Fruit fly (Drosophila melanogaster): ENCODE results near the gene Hexim.

Gene Hexim

DNA sequence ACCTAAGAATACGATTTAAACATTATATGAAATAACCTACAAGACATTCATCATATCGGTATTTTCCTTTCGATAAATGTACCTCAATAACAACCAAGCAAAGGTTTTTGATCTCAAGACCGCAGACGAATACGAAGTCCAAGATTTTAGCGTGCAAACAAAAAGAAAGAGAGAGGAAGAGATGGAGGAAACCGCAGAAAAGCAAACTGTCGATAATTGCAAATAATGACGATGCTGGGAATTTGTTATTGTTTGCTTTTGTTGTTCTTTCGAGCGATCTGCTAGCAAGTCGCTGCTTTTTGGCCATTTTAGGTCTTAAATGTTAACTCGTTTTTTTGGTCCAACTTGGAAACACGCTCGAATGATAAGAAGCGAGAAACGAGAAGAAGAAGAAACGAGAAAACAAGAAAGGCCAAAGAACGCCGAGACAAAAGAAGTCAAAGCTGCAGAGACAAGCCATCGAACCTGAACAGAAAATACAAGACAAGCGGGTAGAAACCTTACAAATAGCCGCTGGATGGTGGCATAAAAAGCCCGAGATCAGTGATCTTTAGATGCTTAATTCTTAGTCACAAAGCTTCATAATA lies 8.1 kb upstream of the Hexim start:
- TF ChIP-seq ss (GFP tag; optimal IDR thresholded peaks at IDR 0.05) (peak in 1 of 2 experiments; percentile 70), fkh (GFP tag; optimal IDR thresholded peaks at IDR 0.05) (peak; percentile 24), Hr39 (GFP tag; optimal IDR thresholded peaks at IDR 0.05) (no peak), pdm3 (GFP tag; optimal IDR thresholded peaks at IDR 0.05) (no peak), CG6808 (GFP tag; optimal IDR thresholded peaks at IDR 0.05) (peak; percentile 23), CG6854 (GFP tag; optimal IDR thresholded peaks at IDR 0.05) (peak; percentile 88), CG11902 (GFP tag; optimal IDR thresholded peaks at IDR 0.05) (no peak), lz (GFP tag; optimal IDR thresholded peaks at IDR 0.05) (no peak), CG4318 (GFP tag; optimal IDR thresholded peaks at IDR 0.05) (no peak), svp (GFP tag) (peak; percentile 58), CG7368 (GFP tag; optimal IDR thresholded peaks at IDR 0.05) (no peak), Eip75B (GFP tag; optimal IDR thresholded peaks at IDR 0.05) (peak; percentile 7), CG1621 (tag; optimal IDR thresholded peaks at IDR 0.05) (no peak)

DNA sequence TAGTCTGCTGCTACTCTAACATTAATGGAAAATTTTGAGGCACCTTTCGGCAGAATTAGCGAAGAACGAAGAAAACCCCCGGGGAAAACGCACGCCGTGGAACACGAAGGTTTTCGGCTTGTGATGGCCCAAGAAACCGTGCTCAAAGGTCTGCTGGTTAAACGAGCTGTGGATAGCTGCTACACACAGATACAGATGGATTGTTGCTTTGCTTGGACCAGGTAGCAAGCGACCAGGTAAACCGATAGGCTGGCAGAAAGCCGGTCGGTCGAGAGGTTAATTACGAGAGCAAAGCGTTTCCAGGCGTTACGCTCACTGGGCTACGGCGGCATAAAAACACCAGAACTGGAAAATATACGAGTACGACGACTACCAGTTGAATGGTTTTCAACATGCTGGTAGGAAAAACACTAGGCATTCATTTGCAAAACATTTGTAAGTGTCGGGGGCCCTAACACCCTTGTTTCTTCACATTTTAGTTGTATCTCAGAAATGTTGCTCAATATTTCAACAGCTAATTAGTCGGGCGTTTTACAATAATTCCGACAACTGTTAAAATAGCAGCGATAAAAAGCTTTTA lies 6.8 kb upstream of the Hexim start:
- TF ChIP-seq Sox15 (GFP tag; optimal IDR thresholded peaks at IDR 0.05) (no peak), OdsH (GFP tag; optimal IDR thresholded peaks at IDR 0.05) (no peak), Lpt (GFP tag; optimal IDR thresholded peaks at IDR 0.05) (no peak), fd59A (GFP tag; optimal IDR thresholded peaks at IDR 0.05) (no peak), CG6854 (GFP tag; optimal IDR thresholded peaks at IDR 0.05) (peak; percentile 5)

DNA sequence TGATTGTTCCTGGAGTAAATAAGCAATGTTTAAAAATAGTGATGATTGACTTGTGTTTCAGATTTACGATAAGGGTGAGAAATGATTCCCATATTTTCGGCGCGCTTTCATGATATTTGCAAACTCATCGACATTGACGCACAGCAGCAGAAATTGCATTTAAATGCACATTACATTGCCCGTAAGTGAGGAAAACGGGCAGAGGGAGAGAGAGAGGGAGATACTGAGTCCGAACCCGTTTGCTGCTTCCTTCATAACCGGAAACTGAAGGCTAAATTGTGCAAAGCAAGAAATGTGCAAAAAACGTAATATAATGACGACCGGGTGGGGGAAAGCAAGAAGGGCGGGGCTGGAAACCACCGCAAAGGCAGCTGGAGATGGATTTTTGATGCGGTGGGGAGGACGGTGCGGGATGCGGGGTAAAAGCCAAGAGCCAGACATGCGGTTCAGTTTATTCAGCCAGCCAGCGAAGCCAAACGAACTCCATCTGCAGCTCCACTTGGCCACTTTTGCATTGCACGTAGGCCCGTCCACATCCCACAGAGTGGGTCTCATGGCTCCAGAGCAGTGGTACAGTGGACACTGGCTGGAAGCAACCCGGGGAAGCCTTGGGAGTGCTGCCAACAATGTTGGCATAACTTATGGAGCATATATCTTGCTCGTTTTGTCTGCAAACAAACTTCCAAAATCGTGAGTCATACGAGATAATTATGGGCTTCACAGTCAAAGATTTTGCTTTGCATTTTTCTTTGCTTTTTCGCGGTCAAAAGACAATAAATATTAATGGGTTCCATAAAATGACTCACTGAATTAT lies 6.0 kb upstream of the Hexim start:
- peak; percentile 43 to 61 for TF ChIP-seq ss (GFP tag; optimal IDR thresholded peaks at IDR 0.05)
- peak; percentile 60; the same call in 2 of the 3 replicates for TF ChIP-seq eg (GFP tag; IDR thresholded peaks at IDR 0.05)
- TF ChIP-seq CG3919 (GFP tag; optimal IDR thresholded peaks at IDR 0.05) = peak; percentile 48
- peak; percentile 48 for TF ChIP-seq Lpt (GFP tag; optimal IDR thresholded peaks at IDR 0.05)
- TF ChIP-seq CG6276 (GFP tag; optimal IDR thresholded peaks at IDR 0.05) = peak; percentile 19
- TF ChIP-seq net (GFP tag; optimal IDR thresholded peaks at IDR 0.05) = no peak
- peak; percentile 60 for TF ChIP-seq dsx (GFP tag; optimal IDR thresholded peaks at IDR 0.05; ENCODE audit: poor library complexity, severe bottlenecking)
- peak; percentile 7 for TF ChIP-seq topi (GFP tag; optimal IDR thresholded peaks at IDR 0.05)
- peak; percentile 22 for TF ChIP-seq CG9139 (GFP tag; optimal IDR thresholded peaks at IDR 0.05)
- TF ChIP-seq vri (GFP tag; optimal IDR thresholded peaks at IDR 0.05) = peak; percentile 45
- peak; percentile 35; the same call in 1 of the 3 replicates for TF ChIP-seq CG8119 (GFP tag; IDR thresholded peaks at IDR 0.05)
- 0 out of 2 replicates have a peak, but pooled peaks have one; percentile 31 for TF ChIP-seq CG15336 (GFP tag; IDR thresholded peaks at IDR 0.05)
- TF ChIP-seq spab (GFP tag; optimal IDR thresholded peaks at IDR 0.05) = peak; percentile 22
- TF ChIP-seq Eip93F (GFP tag; optimal IDR thresholded peaks at IDR 0.05) = no peak
- no peak for TF ChIP-seq CG3032 (tag; optimal IDR thresholded peaks at IDR 0.05)
- peak; percentile 72 for TF ChIP-seq CG6854 (GFP tag; optimal IDR thresholded peaks at IDR 0.05)
- peak; percentile 28 for TF ChIP-seq cyc (GFP tag; optimal IDR thresholded peaks at IDR 0.05)
- TF ChIP-seq dac (GFP tag; optimal IDR thresholded peaks at IDR 0.05) = no peak
- TF ChIP-seq CG6163 (GFP tag; IDR thresholded peaks at IDR 0.05) = peak; percentile 63; the same call in 2 of the 3 replicates
- TF ChIP-seq Eip78C (GFP tag) = peak; percentile 83
- TF ChIP-seq fd85E (GFP tag; optimal IDR thresholded peaks at IDR 0.05) = no peak
- TF ChIP-seq Hr39 (GFP tag; optimal IDR thresholded peaks at IDR 0.05) = no peak
- TF ChIP-seq Gug (GFP tag; IDR thresholded peaks at IDR 0.05) = peak; percentile 19; the same call in 1 of the 2 replicates
- TF ChIP-seq CG1621 (tag; optimal IDR thresholded peaks at IDR 0.05) = peak; percentile 39
- peak; percentile 32 for TF ChIP-seq CG6808 (GFP tag; optimal IDR thresholded peaks at IDR 0.05)
- TF ChIP-seq CG6792 (GFP tag; optimal IDR thresholded peaks at IDR 0.05) = peak; percentile 8
- peak; percentile 28 for TF ChIP-seq CG10669 (GFP tag; optimal IDR thresholded peaks at IDR 0.05)
- TF ChIP-seq CG4318 (GFP tag; optimal IDR thresholded peaks at IDR 0.05) = no peak
- no peak for TF ChIP-seq Ets96B (tag; optimal IDR thresholded peaks at IDR 0.05)
- peak; percentile 9 for TF ChIP-seq CG11902 (GFP tag; optimal IDR thresholded peaks at IDR 0.05)
- no peak for TF ChIP-seq CG34406 (GFP tag; optimal IDR thresholded peaks at IDR 0.05)

Measured in whole organism, prepupa.